Fruit fly (Drosophila melanogaster) ovary, adult (tissue): ENCODE data around the gene Aatf.

ENCODE experiments used
- CG17801 ChIP-seq: fragments of 200-800 bp; optimal IDR thresholded peaks from 2 replicates; lab custom pipeline; 2019; ENCODE audit warnings: missing biosample characterization, mild to moderate bottlenecking, missing genetic modification characterization, moderate library complexity; ENCODE audit not compliant: partially characterized antibody

The Aatf gene

dm6 chr2L:6701409-6702199 is 15.8 kb upstream of the Aatf start:
- no peak for TF ChIP-seq CG17801 (GFP tag; lab: Kevin White, UChicago)

dm6 chr2L:6705081-6705480 is 12.3 kb upstream of the Aatf start:
- TF ChIP-seq CG17801 (GFP tag; lab: Kevin White, UChicago) = no peak

dm6 chr2L:6706368-6706919 is 11.0 kb upstream of the Aatf start:
- no peak for TF ChIP-seq CG17801 (GFP tag; lab: Kevin White, UChicago)

- no peak for TF ChIP-seq CG17801 (GFP tag; lab: Kevin White, UChicago)
These were observed 8.3 kb upstream of the Aatf start, which contains the start of gene Tsp for dm6 chr2L:6708997-6709662. TSS of gene Tsp (minus strand) at chr2L:6709086.

dm6 chr2L:6716182-6716770 is 1.1 kb upstream of the Aatf start, which contains the start of gene AkhR:
TSS of gene AkhR (minus strand) at chr2L:6716186.
- no peak for TF ChIP-seq CG17801 (GFP tag; lab: Kevin White, UChicago)

- TF ChIP-seq CG17801 (GFP tag; lab: Kevin White, UChicago) = no peak
These were observed 504 bp upstream of the Aatf start for dm6 chr2L:6716921-6717320.

- TF ChIP-seq CG17801 (GFP tag; lab: Kevin White, UChicago) = no peak
These were observed 4.3 kb downstream of the Aatf start for dm6 chr2L:6721710-6722109.

- TF ChIP-seq CG17801 (GFP tag; lab: Kevin White, UChicago) = no peak
These were observed 5.7 kb downstream of the Aatf start, which contains the start of gene homer for dm6 chr2L:6722822-6723749. TSS of gene homer (minus strand) at chr2L:6723359.

dm6 chr2L:6723750-6724503 is 6.5 kb downstream of the Aatf start, which contains the start of gene Liprin-alpha:
TSS of gene Liprin-alpha (plus strand) at chr2L:6723903.
- TF ChIP-seq CG17801 (GFP tag; lab: Kevin White, UChicago) = no peak

- TF ChIP-seq CG17801 (GFP tag; lab: Kevin White, UChicago) = no peak
These were observed 15.1 kb downstream of the Aatf start, which contains the start of gene TTLL3B for dm6 chr2L:6732566-6732965. TSS of gene TTLL3B (plus strand) at chr2L:6732866.

dm6 chr2L:6740088-6740487 is 22.7 kb downstream of the Aatf start, which contains the start of gene TTLL3A:
TSS of gene TTLL3A (minus strand) at chr2L:6740188.
- TF ChIP-seq CG17801 (GFP tag; lab: Kevin White, UChicago) = no peak

dm6 chr2L:6741980-6742591 is 24.7 kb downstream of the Aatf start, which contains the start of gene meng:
TSS of gene meng (plus strand) at chr2L:6742502.
- no peak for TF ChIP-seq CG17801 (GFP tag; lab: Kevin White, UChicago)

- TF ChIP-seq CG17801 (GFP tag; lab: Kevin White, UChicago) = no peak
These were observed 28.1 kb downstream of the Aatf start, which contains the start of gene CG31910 for dm6 chr2L:6745522-6745921. TSS of gene CG31910 (minus strand) at chr2L:6745622.
